Fruit fly (Drosophila melanogaster) whole organism, embryonic: ENCODE data around the gene CG31717.

Experiments used
- Bteb2 ChIP-seq: fragments of 200-800 bp; sonication (Bioruptor generic); optimal IDR thresholded peaks from 2 replicates; lab custom pipeline; 2016; ENCODE audit warnings: missing biosample characterization, missing genetic modification characterization
- CG10267 ChIP-seq: fragments of 200-800 bp; sonication (Bioruptor generic); optimal IDR thresholded peaks from 2 replicates; lab custom pipeline; 2018; ENCODE audit warnings: missing biosample characterization, mild to moderate bottlenecking, missing genetic modification characterization, moderate library complexity
- CG10959 ChIP-seq: fragments of 200-800 bp; sonication (Bioruptor generic); IDR thresholded peaks from 2 replicates; pipeline ENCODE4 v1.3.6; 2022; ENCODE audit warnings: missing biosample characterization, missing genetic modification characterization
- CG11093 ChIP-seq: fragments of 200-800 bp; sonication (Bioruptor generic); IDR thresholded peaks from 3 replicates; pipeline ENCODE4 v1.3.6; 2022; ENCODE audit warnings: missing biosample characterization, missing genetic modification characterization
- CG12391 ChIP-seq: fragments of 200-800 bp; sonication (Bioruptor generic); optimal IDR thresholded peaks from 3 replicates; lab custom pipeline; 2018; ENCODE audit warnings: missing biosample characterization, mild to moderate bottlenecking, missing genetic modification characterization, moderate library complexity
- CG12744 ChIP-seq: fragments of 200-800 bp; sonication (Bioruptor generic); optimal IDR thresholded peaks from 2 replicates; lab custom pipeline; 2016; ENCODE audit warnings: missing biosample characterization, missing genetic modification characterization
- CG13287 ChIP-seq: fragments of 200-800 bp; sonication (Bioruptor generic); IDR thresholded peaks from 2 replicates; pipeline ENCODE4 v1.3.6; 2022; ENCODE audit warnings: missing biosample characterization, missing genetic modification characterization; ENCODE audit not compliant: partially characterized antibody
- CG13424 ChIP-seq: fragments of 200-800 bp; sonication (Bioruptor generic); optimal IDR thresholded peaks from 2 replicates; lab custom pipeline; 2019; ENCODE audit warnings: missing biosample characterization, mild to moderate bottlenecking, missing genetic modification characterization, moderate library complexity
- CG13775 ChIP-seq: fragments of 200-800 bp; sonication (Bioruptor generic); optimal IDR thresholded peaks from 3 replicates; lab custom pipeline; 2017; ENCODE audit warnings: missing biosample characterization, mild to moderate bottlenecking, missing genetic modification characterization
- CG14667 ChIP-seq: fragments of 200-800 bp; sonication (Bioruptor generic); IDR thresholded peaks from 2 replicates; pipeline ENCODE4 v1.3.6; 2022; ENCODE audit warnings: missing biosample characterization, missing genetic modification characterization
- CG17361 ChIP-seq: fragments of 200-800 bp; sonication (Bioruptor generic); IDR thresholded peaks from 3 replicates; pipeline ENCODE4 v1.3.6; 2022; ENCODE audit warnings: missing biosample characterization, missing genetic modification characterization
- CG17912 ChIP-seq: fragments of 200-800 bp; sonication (Bioruptor generic); optimal IDR thresholded peaks from 2 replicates; lab custom pipeline; 2018; ENCODE audit warnings: missing biosample characterization, mild to moderate bottlenecking, missing genetic modification characterization
- CG18262 ChIP-seq: fragments of 200-800 bp; optimal IDR thresholded peaks from 3 replicates; lab custom pipeline; 2019; ENCODE audit warnings: missing biosample characterization, mild to moderate bottlenecking, missing genetic modification characterization, moderate library complexity
- CG3163 ChIP-seq: fragments of 200-800 bp; sonication (Bioruptor generic); optimal IDR thresholded peaks from 3 replicates; lab custom pipeline; 2016; ENCODE audit warnings: missing biosample characterization, missing genetic modification characterization
- CG32532 ChIP-seq: fragments of 200-800 bp; sonication (Bioruptor generic); IDR thresholded peaks from 2 replicates; pipeline ENCODE4 v1.3.6; 2022; ENCODE audit warnings: missing biosample characterization, missing genetic modification characterization
- CG4282 ChIP-seq: fragments of 200-800 bp; sonication (Bioruptor generic); optimal IDR thresholded peaks from 2 replicates; lab custom pipeline; 2016; ENCODE audit warnings: missing biosample characterization, missing genetic modification characterization
- CG4404 ChIP-seq: fragments of 200-800 bp; sonication (Bioruptor generic); IDR thresholded peaks from 2 replicates; pipeline ENCODE4 v1.3.6; 2022; ENCODE audit warnings: missing biosample characterization, missing genetic modification characterization
- CG4854 ChIP-seq: fragments of 200-800 bp; sonication (Bioruptor generic); optimal IDR thresholded peaks from 2 replicates; lab custom pipeline; 2016; ENCODE audit warnings: missing biosample characterization, missing genetic modification characterization, inconsistent platforms
- CG6689 ChIP-seq: fragments of 200-800 bp; sonication (Bioruptor generic); IDR thresholded peaks from 2 replicates; pipeline ENCODE4 v1.3.6; 2022; ENCODE audit warnings: missing biosample characterization, missing genetic modification characterization
- CG7786 ChIP-seq: fragments of 200-800 bp; sonication (Bioruptor generic); optimal IDR thresholded peaks from 2 replicates; lab custom pipeline; 2016; ENCODE audit warnings: missing biosample characterization, missing genetic modification characterization
- CG9727 ChIP-seq: fragments of 200-800 bp; sonication (Bioruptor generic); optimal IDR thresholded peaks from 3 replicates; lab custom pipeline; 2017; ENCODE audit warnings: missing biosample characterization, mild to moderate bottlenecking, missing genetic modification characterization
- CG9797 ChIP-seq: fragments of 200-800 bp; sonication (Bioruptor generic); optimal IDR thresholded peaks from 3 replicates; lab custom pipeline; 2018; ENCODE audit warnings: missing biosample characterization, mild to moderate bottlenecking, missing genetic modification characterization
- Dip3 ChIP-seq: fragments of 200-800 bp; sonication (Bioruptor generic); optimal IDR thresholded peaks from 3 replicates; lab custom pipeline; 2016; ENCODE audit warnings: missing biosample characterization, missing genetic modification characterization
- Doc3 ChIP-seq: fragments of 200-800 bp; sonication (Bioruptor generic); IDR thresholded peaks from 3 replicates; pipeline ENCODE4 v1.3.6; 2022; ENCODE audit warnings: missing biosample characterization, missing genetic modification characterization; ENCODE audit not compliant: partially characterized antibody
- Ets65A ChIP-seq: fragments of 200-800 bp; sonication (Bioruptor generic); peaks from one replicate; lab custom pipeline; 2016; ENCODE audit warnings: missing biosample characterization, missing genetic modification characterization
- H2.0 ChIP-seq: fragments of 200-800 bp; sonication (Bioruptor generic); IDR thresholded peaks from 2 replicates; pipeline ENCODE4 v1.3.6; 2022; ENCODE audit warnings: missing biosample characterization, missing genetic modification characterization
- Lhr ChIP-seq: fragments of 200-800 bp; sonication (Bioruptor generic); optimal IDR thresholded peaks from 3 replicates; lab custom pipeline; 2017; ENCODE audit warnings: mild to moderate bottlenecking, missing biosample characterization, missing genetic modification reagents, missing genetic modification characterization
- MESR4 ChIP-seq: fragments of 200-800 bp; sonication (Bioruptor generic); optimal IDR thresholded peaks from 2 replicates; lab custom pipeline; 2018; ENCODE audit warnings: missing biosample characterization, mild to moderate bottlenecking, missing genetic modification characterization, moderate library complexity
- Max ChIP-seq: fragments of 200-800 bp; sonication (Bioruptor generic); optimal IDR thresholded peaks from 2 replicates; lab custom pipeline; 2016; ENCODE audit warnings: missing biosample characterization, mild to moderate bottlenecking, missing genetic modification characterization
- NC2β ChIP-seq: fragments of 200-800 bp; sonication (Bioruptor generic); optimal IDR thresholded peaks from 2 replicates; lab custom pipeline; 2016; ENCODE audit warnings: missing biosample characterization, missing genetic modification characterization
- Pdp1 ChIP-seq, 2 experiments: fragments of 200-800 bp; sonication (Bioruptor generic); optimal IDR thresholded peaks; 3 replicates each; lab custom pipeline; 2016; ENCODE audit warnings: missing biosample characterization in 2 of 2, missing genetic modification characterization in 2 of 2, mild to moderate bottlenecking in 1 of 2, moderate library complexity in 1 of 2
- Six4 ChIP-seq: fragments of 200-800 bp; sonication (Bioruptor generic); optimal IDR thresholded peaks from 2 replicates; lab custom pipeline; 2016; ENCODE audit warnings: missing biosample characterization, missing genetic modification characterization
- Sry-δ ChIP-seq: fragments of 200-800 bp; sonication (Bioruptor generic); optimal IDR thresholded peaks from 2 replicates; lab custom pipeline; 2016; ENCODE audit warnings: missing biosample characterization, missing genetic modification characterization
- bbx ChIP-seq: fragments of 200-800 bp; sonication (Bioruptor generic); IDR thresholded peaks from 2 replicates; pipeline ENCODE4 v1.3.6; 2022; ENCODE audit warnings: missing biosample characterization, missing genetic modification characterization; ENCODE audit not compliant: partially characterized antibody
- dimm ChIP-seq: fragments of 200-800 bp; sonication (Bioruptor generic); IDR thresholded peaks from 2 replicates; pipeline ENCODE4 v1.3.6; 2022; ENCODE audit warnings: missing biosample characterization, missing genetic modification characterization
- gcm ChIP-seq: fragments of 200-800 bp; sonication (Bioruptor generic); optimal IDR thresholded peaks from 2 replicates; lab custom pipeline; 2019; ENCODE audit warnings: missing biosample characterization, mild to moderate bottlenecking, missing genetic modification characterization, moderate library complexity
- gcm2 ChIP-seq: fragments of 200-800 bp; sonication (Bioruptor generic); optimal IDR thresholded peaks from 2 replicates; lab custom pipeline; 2016; ENCODE audit warnings: missing biosample characterization, missing genetic modification characterization
- gfzf ChIP-seq: fragments of 200-800 bp; sonication (Bioruptor generic); optimal IDR thresholded peaks from 2 replicates; lab custom pipeline; 2016; ENCODE audit warnings: missing biosample characterization, mild to moderate bottlenecking, missing genetic modification characterization, moderate library complexity
- grn ChIP-seq: fragments of 200-800 bp; sonication (Bioruptor generic); optimal IDR thresholded peaks from 3 replicates; lab custom pipeline; 2017; ENCODE audit warnings: missing biosample characterization, missing genetic modification characterization
- hkb ChIP-seq, 2 experiments: fragments of 200-800 bp in 1 of 2; fragments of >200 bp in 1 of 2; sonication (Bioruptor generic) in 1 of 2; IDR thresholded peaks in 1 of 2; optimal IDR thresholded peaks in 1 of 2; 2 replicates each; pipeline versions ENCODE4 v1.3.6 to Lab custom; 2017 to 2022; ENCODE audit warnings: missing biosample characterization in 1 of 2, missing genetic modification characterization in 1 of 2
- inv ChIP-seq: fragments of 200-800 bp; sonication (Bioruptor generic); IDR thresholded peaks from 2 replicates; pipeline ENCODE4 v1.3.6; 2022; ENCODE audit warnings: missing biosample characterization, missing genetic modification characterization; ENCODE audit not compliant: partially characterized antibody
- nom ChIP-seq: fragments of 200-800 bp; sonication (Bioruptor generic); optimal IDR thresholded peaks from 2 replicates; lab custom pipeline; 2017; ENCODE audit warnings: missing biosample characterization, missing genetic modification characterization, mild to moderate bottlenecking, moderate library complexity, missing genetic modification reagents
- pho ChIP-seq: fragments of 200-800 bp; sonication (Bioruptor generic); optimal IDR thresholded peaks from 2 replicates; lab custom pipeline; 2016; ENCODE audit warnings: missing biosample characterization, missing genetic modification characterization
- sc ChIP-seq, 3 experiments: fragments of >200 bp in 2 of 3; fragments of 200-800 bp in 1 of 3; sonication (Bioruptor generic) in 1 of 3; optimal IDR thresholded peaks; 2 replicates in 2 of 3; 3 replicates in 1 of 3; lab custom pipeline; 2017; ENCODE audit warnings: mild to moderate bottlenecking in 1 of 3, missing biosample characterization in 1 of 3, missing genetic modification characterization in 1 of 3, missing genetic modification reagents in 1 of 3
- sug ChIP-seq: fragments of 200-800 bp; optimal IDR thresholded peaks from 2 replicates; lab custom pipeline; 2019; ENCODE audit warnings: missing biosample characterization, mild to moderate bottlenecking, missing genetic modification characterization, moderate library complexity
- tin ChIP-seq: fragments of 200-800 bp; sonication (Bioruptor generic); optimal IDR thresholded peaks from 3 replicates; lab custom pipeline; 2016; ENCODE audit warnings: missing biosample characterization, missing genetic modification characterization
- trem ChIP-seq: fragments of 200-800 bp; optimal IDR thresholded peaks from 3 replicates; lab custom pipeline; 2019; ENCODE audit warnings: missing biosample characterization, mild to moderate bottlenecking, missing genetic modification characterization, moderate library complexity

The CG31717 gene

DNA sequence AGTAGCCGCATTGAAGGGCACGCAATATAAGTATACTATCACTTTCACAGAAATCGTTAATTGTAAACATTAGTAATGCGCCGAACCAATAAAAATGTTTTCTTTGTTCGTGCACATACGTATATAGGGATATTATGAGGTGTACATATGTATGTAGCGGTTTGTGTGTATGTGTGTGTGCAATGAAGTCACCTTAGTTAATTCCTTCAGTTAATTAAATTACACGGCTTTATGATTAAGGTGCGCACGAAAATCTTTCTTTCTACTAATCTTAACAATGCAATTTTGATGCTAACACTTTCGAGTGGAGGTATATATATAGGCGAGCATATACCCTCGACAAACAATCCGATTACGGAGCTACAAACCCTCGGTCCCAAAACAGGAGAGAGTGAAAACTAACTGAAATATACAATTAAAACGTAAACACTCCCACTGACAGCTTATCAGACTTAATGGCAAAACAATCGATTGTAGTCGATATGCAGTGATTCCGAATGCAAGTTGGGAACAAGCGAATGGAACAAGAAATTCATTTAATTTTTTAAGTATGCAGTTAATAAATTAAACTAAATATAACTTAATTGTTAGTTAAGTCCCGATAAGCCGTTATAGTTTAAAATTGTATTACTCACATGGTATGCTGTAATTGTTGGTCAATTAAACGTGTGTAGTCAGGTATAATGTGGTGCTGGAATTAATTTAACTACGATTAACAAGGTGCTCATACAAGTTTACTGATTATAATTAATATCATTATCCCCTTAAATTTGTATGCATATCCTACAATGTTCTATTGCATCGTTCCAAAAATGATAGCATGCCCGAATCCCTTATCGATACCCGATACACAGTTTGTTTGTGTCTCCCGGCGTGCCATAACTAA, 29.8 kb upstream of the CG31717 start, which contains the start of the genes Npc1a and Prosalpha6 (continued):
- TF ChIP-seq CG17912 (GFP tag; lab: Kevin White, UChicago): no peak
- TF ChIP-seq CG9797 (GFP tag; lab: Kevin White, UChicago): peak; percentile 42
- peak; percentile 9 to 40 for TF ChIP-seq Pdp1 (GFP tag; optimal IDR thresholded peaks at IDR 0.05; lab: Kevin White, UChicago)
- no peak for TF ChIP-seq CG12744 (GFP tag; lab: Kevin White, UChicago)
- peak; percentile 50; the same call in 1 of the 2 replicates for TF ChIP-seq bbx (GFP tag; lab: Robert Waterston, UW)
- TF ChIP-seq Sry-δ: peak; percentile 91
- TF ChIP-seq CG4854 (GFP tag; lab: Kevin White, UChicago): no peak
- TF ChIP-seq CG13424 (tag; lab: Kevin White, UChicago): no peak
- peak; percentile 33 for TF ChIP-seq Lhr
- 0 out of 3 replicates have a peak, but pooled peaks have one; percentile 28 for TF ChIP-seq Doc3 (GFP tag; lab: Robert Waterston, UW)
- no peak for TF ChIP-seq tin (GFP tag; lab: Kevin White, UChicago)
- TF ChIP-seq inv (GFP tag; lab: Robert Waterston, UW): peak; percentile 66; the same call in 1 of the 2 replicates
- peak; percentile 39 for TF ChIP-seq trem (tag; lab: Kevin White, UChicago)
- peak; percentile 55 for TF ChIP-seq CG12391 (tag; lab: Kevin White, UChicago)
- TF ChIP-seq pho (GFP tag; lab: Kevin White, UChicago): no peak
- no peak for TF ChIP-seq CG10959
- TF ChIP-seq grn (GFP tag; lab: Kevin White, UChicago): peak; percentile 14
- TF ChIP-seq CG14667 (GFP tag; lab: Robert Waterston, UW): peak; percentile 82
- TF ChIP-seq sug (tag; lab: Kevin White, UChicago): peak; percentile 7
- no peak for TF ChIP-seq gcm (GFP tag; lab: Kevin White, UChicago)
- peak; percentile 1 for TF ChIP-seq gcm2 (GFP tag; lab: Kevin White, UChicago)
- peak; percentile 32 for TF ChIP-seq CG18262 (tag; lab: Kevin White, UChicago)
- TF ChIP-seq sc (optimal IDR thresholded peaks at IDR 0.05; lab: Kevin White, UChicago): no peak
- TF ChIP-seq sc (GFP tag; optimal IDR thresholded peaks at IDR 0.05; lab: Kevin White, UChicago): no peak
- no peak for TF ChIP-seq dimm (GFP tag; lab: Robert Waterston, UW)
- TF ChIP-seq CG7786 (GFP tag; lab: Kevin White, UChicago): no peak
- no peak for TF ChIP-seq CG32532 (GFP tag; lab: Robert Waterston, UW)
- TF ChIP-seq CG6689 (GFP tag; lab: Robert Waterston, UW): no peak
- no peak for TF ChIP-seq CG4282 (GFP tag; lab: Kevin White, UChicago)
- TF ChIP-seq Max (GFP tag; lab: Kevin White, UChicago): peak; percentile 43
- peak; percentile 36 for TF ChIP-seq MESR4 (GFP tag; lab: Kevin White, UChicago)
- peak; percentile 8 for TF ChIP-seq gfzf (GFP tag; lab: Kevin White, UChicago)
- no peak for TF ChIP-seq NC2β (GFP tag; lab: Kevin White, UChicago)
- TF ChIP-seq CG13775 (GFP tag; lab: Kevin White, UChicago): peak; percentile 28
- peak; percentile 20 for TF ChIP-seq CG10267 (tag; lab: Kevin White, UChicago)
- peak; percentile 62 for TF ChIP-seq CG13287 (GFP tag; lab: Robert Waterston, UW)
- no peak for TF ChIP-seq Bteb2 (GFP tag; lab: Kevin White, UChicago)
- no peak for TF ChIP-seq CG11093 (GFP tag; lab: Robert Waterston, UW)
- TF ChIP-seq CG4404 (GFP tag; lab: Robert Waterston, UW): no peak
- no peak for TF ChIP-seq Six4 (GFP tag; lab: Kevin White, UChicago)
- no peak for TF ChIP-seq Dip3
- TF ChIP-seq Ets65A: peak; percentile 92
- peak; percentile 68; the same call in 1 of the 3 replicates for TF ChIP-seq CG17361 (GFP tag; lab: Robert Waterston, UW)
- no peak for TF ChIP-seq nom
- no peak for TF ChIP-seq hkb (optimal IDR thresholded peaks at IDR 0.05; lab: Kevin White, UChicago)
- no peak for TF ChIP-seq hkb (GFP tag; IDR thresholded peaks at IDR 0.05; lab: Robert Waterston, UW)
- TF ChIP-seq H2.0: no peak
- no peak for TF ChIP-seq CG3163 (GFP tag; lab: Kevin White, UChicago)
- peak; percentile 12 for TF ChIP-seq CG9727 (GFP tag; lab: Kevin White, UChicago)
